Fruit fly (Drosophila melanogaster) whole organism, prepupa: Measurements from ENCODE around the gene CG6908.

ENCODE experiments used
- Blimp-1 ChIP-seq: fragments of 200-800 bp; sonication (Bioruptor generic); optimal IDR thresholded peaks from 3 replicates; lab custom pipeline; 2017; ENCODE audit warnings: missing biosample characterization, missing genetic modification characterization, mild to moderate bottlenecking, moderate library complexity, missing genetic modification reagents
- CG10631 ChIP-seq: fragments of 200-800 bp; sonication (Bioruptor generic); optimal IDR thresholded peaks from 2 replicates; lab custom pipeline; 2016; ENCODE audit warnings: missing biosample characterization, missing genetic modification characterization
- CG10669 ChIP-seq: fragments of 200-800 bp; sonication (Bioruptor generic); optimal IDR thresholded peaks from 3 replicates; lab custom pipeline; 2018; ENCODE audit warnings: missing biosample characterization, mild to moderate bottlenecking, missing genetic modification characterization, moderate library complexity
- CG11294 ChIP-seq: fragments of 200-800 bp; sonication (Bioruptor generic); IDR thresholded peaks from 2 replicates; pipeline ENCODE4 v1.3.6; 2022; ENCODE audit warnings: missing biosample characterization, missing genetic modification characterization
- CG11762 ChIP-seq: fragments of 200-800 bp; sonication (Bioruptor generic); optimal IDR thresholded peaks from 3 replicates; lab custom pipeline; 2016; ENCODE audit warnings: missing biosample characterization, missing genetic modification characterization; ENCODE audit not compliant: insufficient read depth
- CG11902 ChIP-seq: fragments of 200-800 bp; sonication (Bioruptor generic); optimal IDR thresholded peaks from 3 replicates; lab custom pipeline; 2016; ENCODE audit warnings: missing biosample characterization, missing genetic modification characterization
- CG15336 ChIP-seq: fragments of 200-800 bp; sonication (Bioruptor generic); IDR thresholded peaks from 2 replicates; pipeline ENCODE4 v1.3.6; 2022; ENCODE audit warnings: missing biosample characterization, missing genetic modification characterization
- CG16779 ChIP-seq: fragments of 200-800 bp; sonication (Bioruptor generic); optimal IDR thresholded peaks from 3 replicates; lab custom pipeline; 2017; ENCODE audit warnings: missing biosample characterization, mild to moderate bottlenecking, missing genetic modification characterization
- CG3032 ChIP-seq: fragments of 200-800 bp; optimal IDR thresholded peaks from 2 replicates; lab custom pipeline; 2019; ENCODE audit warnings: missing biosample characterization, mild to moderate bottlenecking, missing genetic modification characterization, moderate library complexity
- CG32006 ChIP-seq: fragments of 200-800 bp; sonication (Bioruptor generic); optimal IDR thresholded peaks from 3 replicates; lab custom pipeline; 2017; ENCODE audit warnings: missing biosample characterization, mild to moderate bottlenecking, missing genetic modification characterization
- CG34406 ChIP-seq: fragments of 200-800 bp; sonication (Bioruptor generic); optimal IDR thresholded peaks from 3 replicates; lab custom pipeline; 2016; ENCODE audit warnings: missing biosample characterization, missing genetic modification characterization
- CG4318 ChIP-seq: fragments of 200-800 bp; sonication (Bioruptor generic); optimal IDR thresholded peaks from 3 replicates; lab custom pipeline; 2017; ENCODE audit warnings: missing biosample characterization, mild to moderate bottlenecking, missing genetic modification characterization
- CG6276 ChIP-seq: fragments of 200-800 bp; sonication (Bioruptor generic); optimal IDR thresholded peaks from 2 replicates; lab custom pipeline; 2017; ENCODE audit warnings: missing biosample characterization, mild to moderate bottlenecking, missing genetic modification characterization
- CG6792 ChIP-seq: fragments of 200-800 bp; sonication (Bioruptor generic); optimal IDR thresholded peaks from 3 replicates; lab custom pipeline; 2016; ENCODE audit warnings: missing biosample characterization, missing genetic modification characterization
- CG6854 ChIP-seq: fragments of 200-800 bp; sonication (Bioruptor generic); optimal IDR thresholded peaks from 2 replicates; lab custom pipeline; 2017; ENCODE audit warnings: missing biosample characterization, mild to moderate bottlenecking, missing genetic modification characterization
- CG8319 ChIP-seq: fragments of 200-800 bp; sonication (Bioruptor generic); optimal IDR thresholded peaks from 3 replicates; lab custom pipeline; 2016; ENCODE audit warnings: missing biosample characterization, missing genetic modification characterization
- CG8632 ChIP-seq: fragments of 200-800 bp; sonication (Bioruptor generic); optimal IDR thresholded peaks from 3 replicates; lab custom pipeline; 2016; ENCODE audit warnings: missing biosample characterization, missing genetic modification characterization
- Eip75B ChIP-seq: fragments of 200-800 bp; sonication (Bioruptor generic); optimal IDR thresholded peaks from 3 replicates; lab custom pipeline; 2016; ENCODE audit warnings: missing biosample characterization, missing genetic modification characterization
- Eip78C ChIP-seq: fragments of 200-800 bp; sonication (Bioruptor generic); peaks from one replicate; lab custom pipeline; 2016; ENCODE audit warnings: missing biosample characterization, missing genetic modification characterization
- Eip93F ChIP-seq: fragments of 200-800 bp; sonication (Bioruptor generic); optimal IDR thresholded peaks from 2 replicates; lab custom pipeline; 2016; ENCODE audit warnings: missing biosample characterization, mild to moderate bottlenecking, missing genetic modification characterization
- Ets21C ChIP-seq: fragments of 200-800 bp; sonication (Bioruptor generic); optimal IDR thresholded peaks from 3 replicates; lab custom pipeline; 2016; ENCODE audit warnings: missing biosample characterization, missing genetic modification characterization
- Ets96B ChIP-seq: fragments of 200-800 bp; optimal IDR thresholded peaks from 2 replicates; lab custom pipeline; 2019; ENCODE audit warnings: missing biosample characterization, mild to moderate bottlenecking, missing genetic modification characterization, moderate library complexity
- Gug ChIP-seq: fragments of 200-800 bp; sonication (Bioruptor generic); IDR thresholded peaks from 2 replicates; pipeline ENCODE4 v1.3.6; 2022; ENCODE audit warnings: missing biosample characterization, missing genetic modification characterization
- Hr38 ChIP-seq: sonication (Bioruptor generic); optimal IDR thresholded peaks from 2 replicates; lab custom pipeline; 2016; ENCODE audit warnings: missing biosample characterization, missing genetic modification characterization
- Hr4 ChIP-seq: fragments of 200-800 bp; sonication (Bioruptor generic); optimal IDR thresholded peaks from 3 replicates; lab custom pipeline; 2016; ENCODE audit warnings: missing biosample characterization, missing genetic modification characterization
- Lpt ChIP-seq: fragments of 200-800 bp; sonication (Bioruptor generic); optimal IDR thresholded peaks from 3 replicates; lab custom pipeline; 2016; ENCODE audit warnings: missing biosample characterization, missing genetic modification characterization
- Sox102F ChIP-seq: fragments of 200-800 bp; sonication (Bioruptor generic); optimal IDR thresholded peaks from 2 replicates; lab custom pipeline; 2016; ENCODE audit warnings: missing biosample characterization, mild to moderate bottlenecking, missing genetic modification characterization
- Sox15 ChIP-seq: fragments of 200-800 bp; sonication (Bioruptor generic); optimal IDR thresholded peaks from 3 replicates; lab custom pipeline; 2016; ENCODE audit warnings: missing biosample characterization, missing genetic modification characterization
- achi ChIP-seq: fragments of 200-800 bp; sonication (Bioruptor generic); optimal IDR thresholded peaks from 3 replicates; lab custom pipeline; 2016; ENCODE audit warnings: missing biosample characterization, missing genetic modification characterization
- acj6 ChIP-seq: fragments of 200-800 bp; sonication (Bioruptor generic); optimal IDR thresholded peaks from 3 replicates; lab custom pipeline; 2016; ENCODE audit warnings: missing biosample characterization, missing genetic modification characterization
- cyc ChIP-seq: fragments of 200-800 bp; sonication (Bioruptor generic); optimal IDR thresholded peaks from 3 replicates; lab custom pipeline; 2016; ENCODE audit warnings: missing biosample characterization, missing genetic modification characterization
- dac ChIP-seq: fragments of 200-800 bp; sonication (Bioruptor generic); optimal IDR thresholded peaks from 2 replicates; lab custom pipeline; 2017; ENCODE audit warnings: missing biosample characterization, mild to moderate bottlenecking, missing genetic modification characterization
- dsx ChIP-seq: fragments of 200-800 bp; optimal IDR thresholded peaks from 3 replicates; lab custom pipeline; 2019; ENCODE audit warnings: missing biosample characterization, mild to moderate bottlenecking, missing genetic modification characterization, moderate library complexity; ENCODE audit not compliant: poor library complexity, severe bottlenecking
- eg ChIP-seq: fragments of 200-800 bp; sonication (Bioruptor generic); IDR thresholded peaks from 3 replicates; pipeline ENCODE4 v1.3.6; 2022; ENCODE audit warnings: missing biosample characterization, missing genetic modification characterization
- esn ChIP-seq: fragments of 200-800 bp; sonication (Bioruptor generic); optimal IDR thresholded peaks from 2 replicates; lab custom pipeline; 2016; ENCODE audit warnings: missing biosample characterization, mild to moderate bottlenecking, missing genetic modification characterization, moderate library complexity
- fd59A ChIP-seq: fragments of 200-800 bp; sonication (Bioruptor generic); optimal IDR thresholded peaks from 2 replicates; lab custom pipeline; 2017; ENCODE audit warnings: missing biosample characterization, mild to moderate bottlenecking, missing genetic modification characterization, missing genetic modification reagents
- fd85E ChIP-seq: fragments of 200-800 bp; sonication (Bioruptor generic); optimal IDR thresholded peaks from 3 replicates; lab custom pipeline; 2016; ENCODE audit warnings: missing biosample characterization, missing genetic modification characterization
- lz ChIP-seq: fragments of 200-800 bp; sonication (Bioruptor generic); optimal IDR thresholded peaks from 3 replicates; lab custom pipeline; 2016; ENCODE audit warnings: missing biosample characterization, missing genetic modification characterization
- net ChIP-seq: fragments of 200-800 bp; sonication (Bioruptor generic); optimal IDR thresholded peaks from 3 replicates; lab custom pipeline; 2016; ENCODE audit warnings: missing biosample characterization, missing genetic modification characterization
- pdm3 ChIP-seq: fragments of 200-800 bp; sonication (Bioruptor generic); optimal IDR thresholded peaks from 3 replicates; lab custom pipeline; 2016; ENCODE audit warnings: missing biosample characterization, missing genetic modification characterization
- salr ChIP-seq, 2 experiments: fragments of 200-800 bp; sonication (Bioruptor generic); optimal IDR thresholded peaks; 3 replicates each; lab custom pipeline; 2016 to 2018; ENCODE audit warnings: missing biosample characterization in 2 of 2, missing genetic modification characterization in 2 of 2, mild to moderate bottlenecking in 1 of 2
- spab ChIP-seq: fragments of 200-800 bp; sonication (Bioruptor generic); optimal IDR thresholded peaks from 2 replicates; lab custom pipeline; 2017; ENCODE audit warnings: missing biosample characterization, mild to moderate bottlenecking, missing genetic modification characterization, missing genetic modification reagents
- ss ChIP-seq, 2 experiments: fragments of 200-800 bp; sonication (Bioruptor generic); optimal IDR thresholded peaks; 2 replicates in 1 of 2; 3 replicates in 1 of 2; lab custom pipeline; 2017 to 2018; ENCODE audit warnings: mild to moderate bottlenecking in 2 of 2, missing biosample characterization in 2 of 2, missing genetic modification characterization in 2 of 2, moderate library complexity in 1 of 2
- svp ChIP-seq: fragments of 200-800 bp; sonication (Bioruptor generic); peaks from one replicate; lab custom pipeline; 2016; ENCODE audit warnings: missing biosample characterization, missing genetic modification characterization
- topi ChIP-seq: fragments of 200-800 bp; sonication (Bioruptor generic); optimal IDR thresholded peaks from 3 replicates; lab custom pipeline; 2016; ENCODE audit warnings: missing biosample characterization, missing genetic modification characterization
- vri ChIP-seq: fragments of 200-800 bp; sonication (Bioruptor generic); optimal IDR thresholded peaks from 3 replicates; lab custom pipeline; 2016; ENCODE audit warnings: missing biosample characterization, mild to moderate bottlenecking, missing genetic modification characterization

Gene CG6908

dm6 chr3R:11656614-11657216 lies 33.1 kb downstream of the CG6908 start (continued):
- TF ChIP-seq achi (peak; percentile 99), Blimp-1 (GFP tag; lab: Kevin White, UChicago) (peak; percentile 86), acj6 (peak; percentile 99), eg (GFP tag; lab: Robert Waterston, UW) (peak; percentile 99), fd85E (GFP tag; lab: Kevin White, UChicago) (peak; percentile 95), vri (GFP tag; lab: Kevin White, UChicago) (peak; percentile 98), svp (GFP tag; lab: Kevin White, UChicago) (peak; percentile 99), CG6276 (peak; percentile 99), CG34406 (GFP tag; lab: Kevin White, UChicago) (peak; percentile 98), dac (GFP tag; lab: Kevin White, UChicago) (peak; percentile 97), CG10669 (GFP tag; lab: Kevin White, UChicago) (peak; percentile 99), Hr38 (GFP tag; lab: Kevin White, UChicago) (peak; percentile 83), CG6792 (GFP tag; lab: Kevin White, UChicago) (peak; percentile 99), CG6854 (peak; percentile 93), CG8632 (GFP tag; lab: Kevin White, UChicago) (peak; percentile 99), CG15336 (GFP tag; lab: Robert Waterston, UW) (peak; percentile 99), CG16779 (tag; lab: Kevin White, UChicago) (peak; percentile 98), Lpt (GFP tag; lab: Kevin White, UChicago) (peak; percentile 99)
- TF ChIP-seq, all 60 proteins: peak for 60

- TF ChIP-seq Blimp-1 (GFP tag; lab: Kevin White, UChicago) (peak; percentile 96), esn (GFP tag; lab: Kevin White, UChicago) (peak; percentile 96), CG10631 (GFP tag; lab: Kevin White, UChicago) (peak; percentile 97), salr (GFP tag; optimal IDR thresholded peaks at IDR 0.05; lab: Kevin White, UChicago) (peak; percentile 85 to 95), achi (peak; percentile 97), lz (peak; percentile 91), CG8632 (GFP tag; lab: Kevin White, UChicago) (peak; percentile 93), CG8319 (GFP tag; lab: Kevin White, UChicago) (peak; percentile 85), fd59A (GFP tag; lab: Kevin White, UChicago) (peak; percentile 83), cyc (GFP tag; lab: Kevin White, UChicago) (peak; percentile 90), Sox102F (GFP tag; lab: Kevin White, UChicago) (peak; percentile 96), CG15336 (GFP tag; lab: Robert Waterston, UW) (peak; percentile 99), net (GFP tag; lab: Kevin White, UChicago) (peak; percentile 98), svp (GFP tag; lab: Kevin White, UChicago) (peak; percentile 96), ss (GFP tag; optimal IDR thresholded peaks at IDR 0.05; lab: Kevin White, UChicago) (peak; percentile 81 to 85), Hr4 (peak; percentile 97), CG16779 (tag; lab: Kevin White, UChicago) (peak; percentile 92), Eip75B (GFP tag; lab: Kevin White, UChicago) (peak; percentile 94), CG4318 (GFP tag; lab: Kevin White, UChicago) (peak; percentile 97), Ets21C (GFP tag; lab: Kevin White, UChicago) (peak; percentile 87), CG11762 (peak; percentile 94), topi (GFP tag; lab: Kevin White, UChicago) (peak; percentile 93), Eip78C (GFP tag; lab: Kevin White, UChicago) (peak; percentile 99), acj6 (peak; percentile 96), Lpt (GFP tag; lab: Kevin White, UChicago) (peak; percentile 98), Gug (GFP tag; lab: Robert Waterston, UW) (peak; percentile 92), Ets96B (tag; lab: Kevin White, UChicago) (peak; percentile 94), CG3032 (peak; percentile 88), spab (GFP tag; lab: Kevin White, UChicago) (peak; percentile 90), pdm3 (GFP tag; lab: Kevin White, UChicago) (peak; percentile 95), Sox15 (peak; percentile 80), vri (GFP tag; lab: Kevin White, UChicago) (peak; percentile 93), CG11902 (GFP tag; lab: Kevin White, UChicago) (peak; percentile 81), CG11294 (GFP tag; lab: Robert Waterston, UW) (peak; percentile 90), Hr38 (GFP tag; lab: Kevin White, UChicago) (no peak), CG32006 (peak; percentile 98), Eip93F (GFP tag; lab: Kevin White, UChicago) (peak; percentile 91), dsx (GFP tag; lab: Kevin White, UChicago) (peak; percentile 87), dac (GFP tag; lab: Kevin White, UChicago) (peak; percentile 97), CG10669 (GFP tag; lab: Kevin White, UChicago) (peak; percentile 93)
Observed at dm6 chr3R:11655873-11656374, 33.9 kb downstream of the CG6908 start, which contains the start of gene CG42327. Gene CG42327, plus strand, starts transcription at chr3R:11656149.
